Worm (Caenorhabditis elegans): Measurements from ENCODE around the gene jhdm-1.

jhdm-1 gene

DNA sequence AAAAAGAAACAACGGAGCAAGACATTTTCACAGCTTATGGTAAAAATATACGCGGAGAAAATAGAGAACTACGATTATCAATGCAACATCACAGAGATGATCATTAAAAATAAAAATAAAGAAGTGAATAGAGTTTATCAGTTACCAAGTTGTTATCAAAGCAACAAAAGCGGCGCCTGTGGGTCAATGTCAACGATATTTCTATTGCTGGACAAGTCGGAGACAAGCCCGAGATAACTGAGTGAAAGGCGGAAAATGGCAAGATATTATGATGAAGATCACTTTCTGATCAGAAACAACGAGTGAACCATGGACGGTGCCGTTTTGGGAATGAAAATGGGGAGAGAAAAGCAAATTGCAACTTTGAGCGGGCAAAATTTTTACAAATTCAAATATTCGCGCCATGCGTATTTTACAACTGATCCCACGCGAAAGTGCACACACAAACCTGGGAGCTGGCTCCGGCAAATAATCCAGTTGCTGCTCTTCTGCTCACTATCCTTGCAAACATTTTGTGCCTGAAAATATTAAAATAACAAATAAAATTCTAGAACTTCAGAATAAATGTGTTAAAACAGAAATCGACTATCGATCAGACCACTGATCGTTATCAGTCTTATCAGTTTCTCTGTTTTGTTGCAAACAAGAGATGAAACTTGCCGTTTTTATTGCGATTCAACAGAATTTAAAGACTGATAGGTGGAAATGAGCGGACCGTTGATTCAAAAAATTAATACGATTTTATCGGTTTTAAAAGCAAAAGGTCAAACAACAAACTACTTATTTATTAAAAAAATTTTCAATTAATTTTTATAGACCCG lies 11.8 kb upstream of the jhdm-1 start, which contains the start of gene mel-32 (continued):
- TF ChIP-seq egl-18 (GFP tag; IDR thresholded peaks at IDR 0.05), result no peak
- no peak for TF ChIP-seq ccch-3 (GFP tag; optimal IDR thresholded peaks at IDR 0.05)
- TF ChIP-seq Y53G8AR.9 (GFP tag; conservative IDR thresholded peaks at IDR 0.05), result peak; percentile 76; the same call in 1 of the 2 replicates
- TF ChIP-seq mxl-1 (tag; optimal IDR thresholded peaks at IDR 0.05), result no peak
- no peak for TF ChIP-seq rpc-1 (optimal IDR thresholded peaks at IDR 0.05)
- TF ChIP-seq rpc-1 (tag; optimal IDR thresholded peaks at IDR 0.05), result no peak
- TF ChIP-seq ceh-58 (GFP tag; IDR thresholded peaks at IDR 0.05), result no peak
- peak; percentile 80 for TF ChIP-seq tlf-1 (GFP tag; optimal IDR thresholded peaks at IDR 0.05)
- no peak for TF ChIP-seq lag-1 (GFP tag; IDR thresholded peaks at IDR 0.05)
- TF ChIP-seq die-1 (tag; optimal IDR thresholded peaks at IDR 0.05), result no peak
- TF ChIP-seq F22D6.2 (tag; optimal IDR thresholded peaks at IDR 0.05), result no peak
- peak; percentile 55 for TF ChIP-seq zim-3 (tag; optimal IDR thresholded peaks at IDR 0.05)
- TF ChIP-seq D2030.7 (GFP tag; IDR thresholded peaks at IDR 0.05), result peak; percentile 91
- TF ChIP-seq mes-4 (tag; optimal IDR thresholded peaks at IDR 0.05), result no peak
- 0 out of 2 replicates have a peak, but pooled peaks have one; percentile 58 for TF ChIP-seq attf-6 (GFP tag; IDR thresholded peaks at IDR 0.05)
- peak; percentile 75 for TF ChIP-seq B0019.2 (GFP tag; conservative IDR thresholded peaks at IDR 0.05)
- TF ChIP-seq lir-1 (GFP tag; conservative IDR thresholded peaks at IDR 0.05), result peak; percentile 82
- 0 out of 2 replicates have a peak, but pooled peaks have one; percentile 37 for TF ChIP-seq B0336.3 (GFP tag; IDR thresholded peaks at IDR 0.05)
- TF ChIP-seq ztf-25 (GFP tag; IDR thresholded peaks at IDR 0.05), result no peak
- TF ChIP-seq aptf-2 (GFP tag; conservative IDR thresholded peaks at IDR 0.05), result 0 out of 2 replicates have a peak, but pooled peaks have one; percentile 30
- TF ChIP-seq ceh-100 (GFP tag; IDR thresholded peaks at IDR 0.05), result no peak
- 0 out of 2 replicates have a peak, but pooled peaks have one; percentile 33 for TF ChIP-seq ztf-28 (GFP tag; IDR thresholded peaks at IDR 0.05)
- no peak for TF ChIP-seq ztf-26 (tag; optimal IDR thresholded peaks at IDR 0.05)
- no peak for TF ChIP-seq rcor-1 (GFP tag; IDR thresholded peaks at IDR 0.05)
- peak; percentile 17 for TF ChIP-seq nhr-80 (tag; optimal IDR thresholded peaks at IDR 0.05)
- TF ChIP-seq snpc-3.4 (tag; optimal IDR thresholded peaks at IDR 0.05), result no peak
- TF ChIP-seq F57C9.4 (tag; optimal IDR thresholded peaks at IDR 0.05), result no peak
- no peak for TF ChIP-seq dpff-1 (tag; optimal IDR thresholded peaks at IDR 0.05)
- TF ChIP-seq egl-44 (GFP tag; IDR thresholded peaks at IDR 0.05), result no peak
- TF ChIP-seq let-607 (tag; optimal IDR thresholded peaks at IDR 0.05), result peak in 1 of 2 experiments; percentile 21
- TF ChIP-seq madf-6 (GFP tag; IDR thresholded peaks at IDR 0.05), result peak; percentile 96
- TF ChIP-seq F49E8.2 (tag; optimal IDR thresholded peaks at IDR 0.05; ENCODE audit: insufficient read depth), result no peak
- TF ChIP-seq F33H1.4 (GFP tag; IDR thresholded peaks at IDR 0.05), result peak; percentile 76
- TF ChIP-seq ZK185.1 (tag; optimal IDR thresholded peaks at IDR 0.05; ENCODE audit: poor library complexity, severe bottlenecking), result peak; percentile 64
- 0 out of 2 replicates have a peak, but pooled peaks have one; percentile 72 for TF ChIP-seq Y95B8A.8 (GFP tag; IDR thresholded peaks at IDR 0.05)
- TF ChIP-seq lsl-1 (GFP tag; optimal IDR thresholded peaks at IDR 0.05), result peak; percentile 76

DNA sequence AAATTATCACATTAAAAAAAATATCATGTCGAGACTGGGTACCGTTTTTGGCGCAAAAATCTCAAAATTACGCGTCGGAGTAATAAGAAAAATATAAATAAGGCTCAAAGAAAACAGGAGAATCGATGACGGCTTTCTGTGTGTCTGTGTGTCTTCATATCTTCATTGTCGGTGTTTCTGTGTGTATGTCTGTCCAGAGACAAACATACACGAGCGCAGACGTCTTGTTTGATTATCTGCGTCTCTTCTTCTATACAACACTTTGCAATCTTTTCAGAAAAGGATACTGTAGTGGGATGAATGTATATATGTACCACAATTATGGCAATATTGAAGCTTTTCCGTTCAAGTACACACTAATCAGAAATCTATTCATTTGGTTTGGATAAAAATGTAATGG lies 9.9 kb upstream of the jhdm-1 start, which contains the start of gene C05D11.13:
C05D11.13 (minus strand) TSS at position 252 of the 400 bp plus-strand sequence.
- TF ChIP-seq ztf-22 (GFP tag; optimal IDR thresholded peaks at IDR 0.05), result no peak
- no peak for TF ChIP-seq snpc-1.1 (tag; optimal IDR thresholded peaks at IDR 0.05; ENCODE audit: insufficient read depth)
- no peak for TF ChIP-seq xnd-1 (tag; optimal IDR thresholded peaks at IDR 0.05)
- TF ChIP-seq nhr-179 (tag; optimal IDR thresholded peaks at IDR 0.05), result no peak
- TF ChIP-seq rpc-1 (optimal IDR thresholded peaks at IDR 0.05), result no peak
- TF ChIP-seq rpc-1 (tag; optimal IDR thresholded peaks at IDR 0.05), result no peak
- TF ChIP-seq mes-4 (tag; optimal IDR thresholded peaks at IDR 0.05), result no peak
- no peak for TF ChIP-seq ztf-18 (tag; optimal IDR thresholded peaks at IDR 0.05)
- no peak for TF ChIP-seq attf-3 (GFP tag; conservative IDR thresholded peaks at IDR 0.05)
- TF ChIP-seq hsf-1 (GFP tag; IDR thresholded peaks at IDR 0.05), result no peak
- TF ChIP-seq tbx-9 (tag; optimal IDR thresholded peaks at IDR 0.05; ENCODE audit: borderline replicate concordance), result no peak
- TF ChIP-seq madf-10 (tag; optimal IDR thresholded peaks at IDR 0.05), result no peak
- TF ChIP-seq Y53G8AR.9 (GFP tag; conservative IDR thresholded peaks at IDR 0.05), result no peak
- no peak for TF ChIP-seq K11D2.4 (GFP tag; IDR thresholded peaks at IDR 0.05)
- no peak for TF ChIP-seq lsy-27 (tag; optimal IDR thresholded peaks at IDR 0.05; ENCODE audit: borderline replicate concordance, insufficient read depth)
- no peak for TF ChIP-seq attf-6 (GFP tag; IDR thresholded peaks at IDR 0.05)
